Worm (Caenorhabditis elegans) whole organism, L4/young adult: ENCODE data around the gene tyr-1.

Experiments
- dao-5 ChIP-seq: sonication (generic microtip); optimal IDR thresholded peaks from 2 replicates; lab custom pipeline; 2016; ENCODE audit warnings: missing genotype, missing genetic modification characterization, moderate library complexity, missing compliant biosample characterization
- him-1 ChIP-seq: sonication (generic microtip); optimal IDR thresholded peaks from 2 replicates; lab custom pipeline; 2016; ENCODE audit warnings: missing genotype, missing genetic modification reagents, missing genetic modification characterization, missing compliant biosample characterization

DNA sequence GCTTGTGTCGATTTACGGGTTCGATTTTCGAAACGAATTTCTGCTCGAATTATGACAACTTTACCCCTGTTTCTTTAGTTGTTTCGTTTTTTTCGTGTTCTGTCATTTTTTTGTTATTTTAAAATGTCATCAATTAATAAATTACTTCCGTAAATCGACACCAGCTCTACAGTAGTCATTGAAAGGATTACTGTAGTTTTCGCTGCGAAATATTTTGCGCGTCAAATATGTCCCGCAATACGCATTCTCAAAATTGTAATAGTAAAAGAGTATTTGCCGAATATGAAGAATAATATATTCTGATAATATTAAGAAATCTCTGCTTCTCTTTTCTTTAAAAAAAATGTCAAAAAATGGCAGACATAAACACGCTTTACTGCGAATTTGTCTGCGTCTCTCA, 19.6 kb downstream of the tyr-1 start:
- TF ChIP-seq him-1 (tag; lab: Kevin White, UChicago): no peak
- no peak for TF ChIP-seq dao-5 (tag; lab: Kevin White, UChicago)
